Worm (Caenorhabditis elegans): ENCODE data around the gene pqn-82.

pqn-82 gene

DNA sequence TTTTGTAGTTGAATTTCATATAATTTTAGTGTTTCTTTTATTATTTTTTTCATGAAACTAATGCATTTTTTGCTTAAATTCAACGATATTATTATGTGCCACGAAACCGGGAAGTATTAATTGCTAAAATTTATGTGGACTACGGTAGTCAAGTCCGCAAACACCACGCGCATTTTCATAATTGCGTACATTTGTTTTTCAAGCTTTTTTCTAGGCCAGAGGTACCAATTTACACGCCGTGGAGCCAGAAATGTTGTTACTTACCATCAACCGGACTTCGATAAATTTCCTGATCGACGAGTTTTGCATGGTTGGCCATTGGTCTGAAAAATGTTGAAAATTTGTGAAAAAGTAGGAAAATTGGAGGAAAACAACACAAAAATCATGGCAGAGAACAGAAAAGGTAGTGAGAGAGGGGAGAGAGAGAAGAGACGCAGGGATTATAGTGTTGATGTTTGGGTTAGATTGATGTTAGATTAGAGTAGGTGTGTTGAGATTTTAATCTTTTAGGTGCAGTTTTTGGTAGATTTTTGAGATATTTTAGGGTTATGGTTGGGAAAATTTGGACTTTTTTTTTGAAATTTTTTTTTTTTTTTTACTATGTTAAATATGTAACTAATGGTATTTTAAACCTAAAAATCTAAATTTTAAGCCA is 30.7 kb upstream of the pqn-82 start, which contains the start of gene clp-4 (continued):
- TF ChIP-seq lin-39 (tag; optimal IDR thresholded peaks at IDR 0.05) (no peak), unc-62 (GFP tag; optimal IDR thresholded peaks at IDR 0.05) (no peak), pag-3 (tag; optimal IDR thresholded peaks at IDR 0.05; ENCODE audit: borderline replicate concordance, insufficient read depth) (no peak), ceh-63 (GFP tag; optimal IDR thresholded peaks at IDR 0.05) (no peak)

DNA sequence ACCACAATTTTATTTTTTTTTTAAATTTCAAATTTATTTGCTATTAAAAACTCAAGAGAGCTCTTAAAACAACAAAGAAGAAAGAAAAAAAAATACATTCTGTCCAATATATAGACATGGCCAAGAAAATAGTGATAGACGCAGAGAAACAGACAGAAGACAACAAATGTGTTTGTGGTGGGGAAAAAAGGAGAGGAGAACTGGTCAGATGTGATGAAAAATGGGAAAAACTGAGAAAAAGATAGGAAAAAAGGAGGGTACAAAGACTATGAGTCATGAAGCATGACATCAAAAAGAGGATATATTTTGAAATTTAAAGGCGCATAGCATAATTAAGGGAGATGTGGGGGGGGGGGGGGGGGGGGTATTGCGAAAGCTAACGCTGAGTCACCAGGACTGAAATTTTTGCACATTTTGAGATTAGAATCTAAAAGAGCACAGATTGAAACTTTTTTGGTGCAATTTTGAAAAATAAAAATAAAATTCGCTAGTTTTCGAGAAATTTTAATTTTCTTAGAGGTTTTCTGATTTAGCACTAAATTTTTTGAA is 29.7 kb upstream of the pqn-82 start:
- TF ChIP-seq lin-13 (GFP tag; optimal IDR thresholded peaks at IDR 0.05) (peak; percentile 5), efl-1 (optimal IDR thresholded peaks at IDR 0.05) (peak; percentile 30 to 46), efl-1 (GFP tag; optimal IDR thresholded peaks at IDR 0.05 in 1 of 2) (peak in 1 of 2 experiments; percentile 2), grh-1 (GFP tag; IDR thresholded peaks at IDR 0.05) (no peak), jun-1 (tag; optimal IDR thresholded peaks at IDR 0.05) (no peak), ces-1 (GFP tag; optimal IDR thresholded peaks at IDR 0.05) (no peak), swsn-7 (tag; optimal IDR thresholded peaks at IDR 0.05) (peak; percentile 29), nhr-85 (tag) (peak; percentile 57), ets-5 (GFP tag; IDR thresholded peaks at IDR 0.05) (no peak), lsy-2 (tag; optimal IDR thresholded peaks at IDR 0.05) (peak; percentile 63 to 66), egl-27 (tag; optimal IDR thresholded peaks at IDR 0.05) (no peak), fkh-10 (GFP tag; optimal IDR thresholded peaks at IDR 0.05) (no peak), nhr-47 (tag; optimal IDR thresholded peaks at IDR 0.05) (peak; percentile 19), blmp-1 (tag; optimal IDR thresholded peaks at IDR 0.05) (peak; percentile 20), nhr-71 (tag; optimal IDR thresholded peaks at IDR 0.05) (peak; percentile 54), nhr-20 (tag; optimal IDR thresholded peaks at IDR 0.05) (peak; percentile 3), dsc-1 (tag; optimal IDR thresholded peaks at IDR 0.05) (peak; percentile 14), ceh-82 (tag; optimal IDR thresholded peaks at IDR 0.05) (peak in 1 of 3 experiments; percentile 33), alr-1 (tag; optimal IDR thresholded peaks at IDR 0.05; ENCODE audit: borderline replicate concordance) (no peak), xbp-1 (tag; optimal IDR thresholded peaks at IDR 0.05) (no peak), nhr-19 (GFP tag; conservative IDR thresholded peaks at IDR 0.05) (0 out of 2 replicates have a peak, but pooled peaks have one; percentile 5), mep-1 (tag; optimal IDR thresholded peaks at IDR 0.05) (peak; percentile 28), dpl-1 (GFP tag; optimal IDR thresholded peaks at IDR 0.05) (peak in 1 of 3 experiments; percentile 42), ceh-90 (tag; optimal IDR thresholded peaks at IDR 0.05) (no peak), snu-23 (GFP tag; optimal IDR thresholded peaks at IDR 0.05) (peak; percentile 62), lin-14 (GFP tag; optimal IDR thresholded peaks at IDR 0.05) (peak; percentile 91), fkh-8 (tag; optimal IDR thresholded peaks at IDR 0.05) (peak; percentile 18), lin-35 (GFP tag; optimal IDR thresholded peaks at IDR 0.05) (peak in 1 of 2 experiments; percentile 12)

- TF ChIP-seq tbx-2 (tag; optimal IDR thresholded peaks at IDR 0.05) (peak; percentile 34), blmp-1 (tag; optimal IDR thresholded peaks at IDR 0.05) (no peak), irx-1 (tag; optimal IDR thresholded peaks at IDR 0.05) (no peak), xbp-1 (tag; optimal IDR thresholded peaks at IDR 0.05) (peak; percentile 53), mdl-1 (tag; optimal IDR thresholded peaks at IDR 0.05) (peak in 1 of 2 experiments; percentile 19), lin-35 (GFP tag; optimal IDR thresholded peaks at IDR 0.05) (peak; percentile 0 to 47), efl-1 (optimal IDR thresholded peaks at IDR 0.05) (peak; percentile 26 to 57), efl-1 (GFP tag; optimal IDR thresholded peaks at IDR 0.05 in 1 of 2) (peak; percentile 44 to 95), mep-1 (tag; optimal IDR thresholded peaks at IDR 0.05) (peak; percentile 33), C16A3.4 (tag; optimal IDR thresholded peaks at IDR 0.05) (no peak), nhr-11 (tag; optimal IDR thresholded peaks at IDR 0.05) (no peak), skn-1 (tag; optimal IDR thresholded peaks at IDR 0.05) (peak; percentile 23), nhr-19 (GFP tag; conservative IDR thresholded peaks at IDR 0.05) (0 out of 2 replicates have a peak, but pooled peaks have one; percentile 33), nhr-85 (tag) (peak; percentile 72), lsy-2 (tag; optimal IDR thresholded peaks at IDR 0.05) (peak; percentile 49 to 60), sox-4 (tag; optimal IDR thresholded peaks at IDR 0.05) (peak; percentile 29), unc-130 (tag; optimal IDR thresholded peaks at IDR 0.05) (peak; percentile 62), fkh-8 (tag; optimal IDR thresholded peaks at IDR 0.05) (no peak), fkh-10 (GFP tag; optimal IDR thresholded peaks at IDR 0.05) (no peak), ztf-4 (tag; optimal IDR thresholded peaks at IDR 0.05) (no peak), nhr-90 (tag; optimal IDR thresholded peaks at IDR 0.05; ENCODE audit: poor library complexity) (peak; percentile 34), nhr-76 (tag; optimal IDR thresholded peaks at IDR 0.05) (no peak), elt-3 (tag; optimal IDR thresholded peaks at IDR 0.05) (peak in 1 of 6 experiments; percentile 21), nhr-20 (tag; optimal IDR thresholded peaks at IDR 0.05) (peak; percentile 34), swsn-7 (tag; optimal IDR thresholded peaks at IDR 0.05) (peak; percentile 57), C04F5.9 (tag; optimal IDR thresholded peaks at IDR 0.05) (no peak), dsc-1 (tag; optimal IDR thresholded peaks at IDR 0.05) (peak; percentile 35)
Measured at ce11 chrIII:1824264-1824922, 24.5 kb upstream of the pqn-82 start, which contains the start of the genes pvf-1 and Y39A3CL.7. pvf-1 (minus strand) TSS chrIII:1824314. Y39A3CL.7 (plus strand) TSS chrIII:1824919.
